Fruit fly (Drosophila melanogaster): ENCODE results near the gene ATPsynCF6.

dm6 chr3R:23326292-23326691, 29.6 kb downstream of the ATPsynCF6 start:
- TF ChIP-seq pan (optimal IDR thresholded peaks at IDR 0.05) (no peak), EcR (GFP tag; optimal IDR thresholded peaks at IDR 0.05) (peak in 1 of 2 experiments; percentile 49), usp (GFP tag; optimal IDR thresholded peaks at IDR 0.05) (no peak), CG8478 (optimal IDR thresholded peaks at IDR 0.05) (no peak)

Data from whole organism.